Worm (Caenorhabditis elegans) whole organism, midembryonic: ENCODE results near the gene set-27.

Experiments used
- T22C8.4 ChIP-seq: fragments of 200-800 bp; sonication (Bioruptor generic); IDR thresholded peaks from 2 replicates; pipeline ENCODE4 v1.3.6; 2022; ENCODE audit warnings: missing genetic modification characterization, missing compliant biosample characterization
- cog-1 ChIP-seq: sonication (generic microtip); optimal IDR thresholded peaks from 2 replicates; lab custom pipeline; 2016; ENCODE audit warnings: missing genetic modification characterization, missing compliant biosample characterization
- flt-1 ChIP-seq: fragments of 200-800 bp; sonication (Bioruptor generic); IDR thresholded peaks from 2 replicates; pipeline ENCODE4 v1.3.6; 2022; ENCODE audit warnings: missing genetic modification characterization, missing compliant biosample characterization
- klf-2 ChIP-seq: fragments of 200-800 bp; sonication (Bioruptor generic); conservative IDR thresholded peaks from 2 replicates; pipeline ENCODE4 v1.3.6; 2022; ENCODE audit warnings: missing genetic modification reagents, missing genetic modification characterization, missing compliant biosample characterization
- med-1 ChIP-seq: sonication (generic microtip); optimal IDR thresholded peaks from 2 replicates; lab custom pipeline; 2017; ENCODE audit warnings: missing genetic modification characterization, mild to moderate bottlenecking, missing compliant biosample characterization, antibody characterized with exemption, missing genetic modification reagents; ENCODE audit not compliant: insufficient read depth
- ref-1 ChIP-seq: fragments of 200-800 bp; sonication (Bioruptor generic); conservative IDR thresholded peaks from 2 replicates; pipeline ENCODE4 v1.3.6; 2022; ENCODE audit warnings: missing genetic modification reagents, missing genetic modification characterization, missing compliant biosample characterization
- tab-1 ChIP-seq: fragments of 200-800 bp; sonication (Bioruptor generic); IDR thresholded peaks from 2 replicates; pipeline ENCODE4 v1.3.6; 2022; ENCODE audit warnings: missing genetic modification characterization, missing compliant biosample characterization
- ztf-23 ChIP-seq: fragments of 200-800 bp; sonication (Bioruptor generic); IDR thresholded peaks from 2 replicates; pipeline ENCODE4 v1.3.6; 2022; ENCODE audit warnings: missing genetic modification reagents, missing genetic modification characterization, missing compliant biosample characterization
- ztf-29 ChIP-seq: fragments of 200-800 bp; sonication (Bioruptor generic); IDR thresholded peaks from 2 replicates; pipeline ENCODE4 v1.3.6; 2022; ENCODE audit warnings: missing genetic modification reagents, missing genetic modification characterization, missing compliant biosample characterization

The set-27 gene

ce11 chrIII:2733606-2734183 lies 33.0 kb downstream of the set-27 start, which contains the start of gene Y71H2AM.12:
Gene Y71H2AM.12, minus strand, starts transcription at chrIII:2734091.
- TF ChIP-seq med-1 (GFP tag; lab: Kevin White, UChicago) = no peak
- no peak for TF ChIP-seq tab-1
- TF ChIP-seq ztf-29 = no peak
- no peak for TF ChIP-seq ref-1
- TF ChIP-seq klf-2 (GFP tag; lab: Robert Waterston, UW) = no peak
- no peak for TF ChIP-seq T22C8.4 (GFP tag; lab: Robert Waterston, UW)
- no peak for TF ChIP-seq flt-1 (GFP tag; lab: Robert Waterston, UW)
- no peak for TF ChIP-seq ztf-23 (GFP tag; lab: Robert Waterston, UW)
- TF ChIP-seq cog-1 = no peak

- TF ChIP-seq med-1 (GFP tag; lab: Kevin White, UChicago) (no peak), cog-1 (no peak), klf-2 (GFP tag; lab: Robert Waterston, UW) (no peak), ztf-29 (no peak), T22C8.4 (GFP tag; lab: Robert Waterston, UW) (no peak)
Measured at ce11 chrIII:2739469-2739868, 38.7 kb downstream of the set-27 start, which contains the start of gene cest-25. Gene cest-25, minus strand, starts transcription at chrIII:2739531.

- TF ChIP-seq med-1 (GFP tag; lab: Kevin White, UChicago) (no peak), cog-1 (no peak), tab-1 (no peak), ref-1 (no peak), T22C8.4 (GFP tag; lab: Robert Waterston, UW) (no peak), flt-1 (GFP tag; lab: Robert Waterston, UW) (no peak), ztf-29 (no peak), ztf-23 (GFP tag; lab: Robert Waterston, UW) (no peak), klf-2 (GFP tag; lab: Robert Waterston, UW) (no peak)
Measured at ce11 chrIII:2746553-2746952, 45.8 kb downstream of the set-27 start, which contains the start of gene Y71H2AM.14. Gene Y71H2AM.14, minus strand, starts transcription at chrIII:2746653.

- no peak for TF ChIP-seq cog-1
- 0 out of 2 replicates have a peak, but pooled peaks have one; percentile 35 for TF ChIP-seq flt-1 (GFP tag; lab: Robert Waterston, UW)
Measured at ce11 chrIII:2756260-2756659, 55.5 kb downstream of the set-27 start, which contains the start of gene gldi-9. Gene gldi-9, minus strand, starts transcription at chrIII:2756360.
